Fruit fly (Drosophila melanogaster): Measurements from ENCODE around the gene CG42724.
A peak's percentile ranks its signal among the peaks of the same experiment; 100 is the strongest.

CG42724 gene

dm6 chr3R:6353624-6354352 lies 14.3 kb downstream of the CG42724 start (continued):
- TF ChIP-seq CG3838 (GFP tag; optimal IDR thresholded peaks at IDR 0.05) (peak; percentile 79), hbn (GFP tag; IDR thresholded peaks at IDR 0.05; ENCODE audit: partially characterized antibody) (no peak), CG3847 (GFP tag; IDR thresholded peaks at IDR 0.05) (no peak; the same call in none of the 2 replicates), tin (GFP tag; optimal IDR thresholded peaks at IDR 0.05) (peak; percentile 62), Sox100B (GFP tag; optimal IDR thresholded peaks at IDR 0.05) (peak; percentile 92), usp (GFP tag; optimal IDR thresholded peaks at IDR 0.05) (no peak), ttk (GFP tag; IDR thresholded peaks at IDR 0.05) (peak; percentile 63), nom (GFP tag; optimal IDR thresholded peaks at IDR 0.05) (no peak), crp (GFP tag; optimal IDR thresholded peaks at IDR 0.05) (peak in 1 of 2 experiments; percentile 37), org-1 (GFP tag; optimal IDR thresholded peaks at IDR 0.05) (peak; percentile 75), lbe (GFP tag; optimal IDR thresholded peaks at IDR 0.05) (peak; percentile 19), CG13424 (tag; optimal IDR thresholded peaks at IDR 0.05) (peak; percentile 87), Awh (GFP tag; IDR thresholded peaks at IDR 0.05) (0 out of 2 replicates have a peak, but pooled peaks have one; percentile 47), MESR4 (GFP tag; optimal IDR thresholded peaks at IDR 0.05) (no peak), CG6689 (GFP tag; IDR thresholded peaks at IDR 0.05) (peak; percentile 84), row (GFP tag; IDR thresholded peaks at IDR 0.05) (peak; percentile 89), Abd-B (GFP tag; optimal IDR thresholded peaks at IDR 0.05) (no peak), CG12299 (tag; optimal IDR thresholded peaks at IDR 0.05) (peak; percentile 52), Adf1 (GFP tag; IDR thresholded peaks at IDR 0.05) (no peak), jigr1 (GFP tag; IDR thresholded peaks at IDR 0.05) (no peak), CG11093 (GFP tag; IDR thresholded peaks at IDR 0.05) (0 out of 3 replicates have a peak, but pooled peaks have one; percentile 17), salm (tag; optimal IDR thresholded peaks at IDR 0.05) (peak; percentile 55), Oli (tag; optimal IDR thresholded peaks at IDR 0.05) (peak; percentile 92), NC2α (GFP tag; optimal IDR thresholded peaks at IDR 0.05) (no peak), Hand (GFP tag; optimal IDR thresholded peaks at IDR 0.05) (peak; percentile 66), pan (optimal IDR thresholded peaks at IDR 0.05) (no peak), pan (GFP tag; optimal IDR thresholded peaks at IDR 0.05 in 1 of 2, IDR thresholded peaks at IDR 0.05 in 1 of 2) (peak in 1 of 2 experiments; percentile 70), CG7839 (tag; optimal IDR thresholded peaks at IDR 0.05) (no peak), chinmo (GFP tag; IDR thresholded peaks at IDR 0.05; ENCODE audit: partially characterized antibody) (no peak), maf-S (GFP tag; optimal IDR thresholded peaks at IDR 0.05) (no peak), H15 (GFP tag; IDR thresholded peaks at IDR 0.05) (no peak), Myb (GFP tag; optimal IDR thresholded peaks at IDR 0.05) (peak; percentile 35), repo (GFP tag; optimal IDR thresholded peaks at IDR 0.05) (peak; percentile 18), zf30C (GFP tag; optimal IDR thresholded peaks at IDR 0.05) (no peak), lilli (GFP tag; optimal IDR thresholded peaks at IDR 0.05) (peak; percentile 75), her (GFP tag; optimal IDR thresholded peaks at IDR 0.05) (no peak), CG10654 (GFP tag; optimal IDR thresholded peaks at IDR 0.05) (peak; percentile 58), CG2712 (tag; optimal IDR thresholded peaks at IDR 0.05) (peak; percentile 92), NFAT (GFP tag; IDR thresholded peaks at IDR 0.05) (no peak), CG11695 (GFP tag; IDR thresholded peaks at IDR 0.05) (peak; percentile 80), ranshi (GFP tag; IDR thresholded peaks at IDR 0.05) (peak; percentile 54; the same call in 1 of the 2 replicates), CG12104 (GFP tag; optimal IDR thresholded peaks at IDR 0.05) (peak; percentile 75), tx (GFP tag; optimal IDR thresholded peaks at IDR 0.05) (peak; percentile 69), shn (GFP tag; optimal IDR thresholded peaks at IDR 0.05) (peak; percentile 38), CG1602 (GFP tag; optimal IDR thresholded peaks at IDR 0.05) (peak; percentile 72), Jarid2 (GFP tag; optimal IDR thresholded peaks at IDR 0.05) (no peak), HmgD (GFP tag; optimal IDR thresholded peaks at IDR 0.05) (peak; percentile 21), fd3F (GFP tag; optimal IDR thresholded peaks at IDR 0.05) (no peak), twi (tag; optimal IDR thresholded peaks at IDR 0.05) (no peak), CG42726 (GFP tag; IDR thresholded peaks at IDR 0.05; ENCODE audit: partially characterized antibody) (no peak)
